Worm (Caenorhabditis elegans) whole organism, dauer: ENCODE results near the gene F55F10.3.
"Not testable (repeated sequence)": the region's sequence is repeated elsewhere in the genome, so short reads cannot be mapped to it uniquely, and the experiment has no call there.

ENCODE experiments used
- unc-62 ChIP-seq: sonication (generic microtip); optimal IDR thresholded peaks from 2 replicates; lab custom pipeline; 2017; ENCODE audit warnings: missing biosample characterization, missing genetic modification reagents, missing genetic modification characterization

The F55F10.3 gene

DNA sequence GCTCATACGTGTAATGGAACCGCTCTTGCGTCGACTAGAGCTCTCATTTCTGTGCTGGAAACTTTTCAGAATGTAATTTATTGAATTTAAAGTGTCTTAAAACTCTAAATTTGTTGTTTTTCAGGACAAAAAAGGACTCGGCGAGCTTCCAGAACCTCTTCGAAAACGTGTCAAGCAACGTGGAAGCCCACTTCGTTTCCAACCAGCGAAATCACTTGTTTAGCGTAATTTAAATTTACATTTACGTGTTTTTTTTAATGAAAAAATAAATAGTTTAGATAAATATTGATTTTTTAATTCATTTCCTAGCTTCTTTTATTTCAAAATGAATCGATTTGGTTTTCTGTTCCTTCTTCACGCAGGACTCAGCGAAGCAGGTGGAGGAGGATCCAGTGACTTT lies at the start of gene F55F10.3:
TSS of gene F55F10.3 (plus strand) at position 301 of the 400 bp plus-strand sequence.
- TF ChIP-seq unc-62 (GFP tag; lab: Kevin White, UChicago), result no peak

DNA sequence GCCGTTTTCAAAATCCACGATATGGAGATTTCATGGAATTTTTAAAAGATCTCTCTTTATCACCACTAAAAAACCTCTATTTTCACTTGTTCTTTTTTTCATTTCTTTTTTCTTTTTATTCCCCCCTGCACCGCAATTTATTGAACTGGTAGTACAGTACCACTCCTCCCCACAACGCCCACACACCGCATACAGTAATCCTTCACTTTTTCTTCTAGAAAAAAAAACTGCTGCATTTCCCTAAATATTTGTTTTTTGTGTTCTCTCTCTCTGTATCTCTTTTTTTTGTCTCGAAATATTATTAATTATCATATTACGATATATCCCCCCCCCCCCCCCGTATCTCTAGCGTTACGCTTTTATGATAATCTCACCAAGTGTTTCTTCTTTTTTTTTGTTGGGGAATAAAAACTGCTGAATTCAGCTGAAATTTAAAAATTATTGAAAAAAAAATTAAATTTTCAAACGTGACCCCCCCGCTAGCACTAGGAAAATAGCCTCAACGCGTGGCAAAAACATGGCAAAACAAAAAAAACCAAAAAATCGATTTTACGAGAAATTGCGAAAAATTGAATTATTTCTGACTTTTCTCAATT lies 42.8 kb upstream of the F55F10.3 start, which contains the start of gene Y24D9B.1:
TSS of gene Y24D9B.1 (plus strand) at position 546 of the 596 bp plus-strand sequence.
- TF ChIP-seq unc-62 (GFP tag; lab: Kevin White, UChicago), result no peak

DNA sequence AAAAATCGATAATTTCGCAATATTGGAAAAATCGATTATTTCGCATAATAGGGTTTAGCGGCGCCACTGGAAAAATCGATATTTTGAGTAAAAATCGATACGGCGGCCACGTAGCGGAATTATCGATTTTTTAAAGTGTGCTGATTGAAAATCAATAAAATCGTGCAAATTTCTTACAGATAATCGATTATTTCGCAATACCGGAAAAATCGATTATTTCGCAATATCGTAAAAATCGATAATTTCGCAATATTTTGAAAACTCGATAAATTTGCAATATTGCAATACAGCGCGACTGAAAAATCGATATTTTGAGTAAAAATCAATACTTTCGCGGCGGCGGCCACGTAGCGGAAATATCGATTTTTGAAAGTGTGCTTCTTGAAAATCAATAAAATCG lies 42.1 kb upstream of the F55F10.3 start:
- no peak for TF ChIP-seq unc-62 (GFP tag; lab: Kevin White, UChicago)

DNA sequence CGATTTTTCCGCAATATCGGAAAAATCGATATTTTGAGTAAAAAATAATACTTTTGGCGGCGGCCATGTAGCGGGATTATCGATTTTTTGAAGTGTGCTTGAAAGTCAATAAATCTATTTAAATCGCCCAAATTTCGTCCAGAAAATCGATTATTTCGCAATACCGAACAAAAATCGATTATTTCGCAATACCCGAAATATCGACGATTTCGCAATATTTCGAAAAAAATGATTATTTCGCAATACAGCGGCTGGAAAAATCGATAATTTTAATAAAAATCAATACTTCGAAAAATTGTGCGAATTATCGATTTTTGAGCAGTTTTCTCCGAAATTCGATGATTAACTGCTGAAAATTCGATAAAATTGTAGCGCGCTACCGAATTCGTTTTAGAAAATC lies 41.7 kb upstream of the F55F10.3 start:
- TF ChIP-seq unc-62 (GFP tag; lab: Kevin White, UChicago), result no peak

DNA sequence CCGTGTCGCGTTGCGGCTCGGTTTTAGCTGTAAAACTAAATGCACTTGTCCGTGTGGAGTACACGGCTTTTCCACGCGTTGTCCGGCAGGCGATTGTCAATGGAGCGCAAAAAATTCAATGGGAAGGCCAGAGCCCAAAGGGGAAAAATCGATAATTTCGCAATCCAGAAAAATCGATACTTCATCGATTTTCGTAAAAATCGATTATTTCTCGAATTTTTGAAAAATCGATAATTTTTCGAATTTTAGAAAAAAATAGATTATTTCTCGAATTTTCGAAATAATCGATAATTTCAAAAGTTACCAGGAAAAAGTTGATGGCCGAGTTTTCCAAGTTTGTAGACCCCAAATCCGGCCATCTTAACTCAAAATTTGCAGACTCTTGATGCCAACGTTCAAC lies 40.3 kb upstream of the F55F10.3 start:
- TF ChIP-seq unc-62 (GFP tag; lab: Kevin White, UChicago), result no peak

DNA sequence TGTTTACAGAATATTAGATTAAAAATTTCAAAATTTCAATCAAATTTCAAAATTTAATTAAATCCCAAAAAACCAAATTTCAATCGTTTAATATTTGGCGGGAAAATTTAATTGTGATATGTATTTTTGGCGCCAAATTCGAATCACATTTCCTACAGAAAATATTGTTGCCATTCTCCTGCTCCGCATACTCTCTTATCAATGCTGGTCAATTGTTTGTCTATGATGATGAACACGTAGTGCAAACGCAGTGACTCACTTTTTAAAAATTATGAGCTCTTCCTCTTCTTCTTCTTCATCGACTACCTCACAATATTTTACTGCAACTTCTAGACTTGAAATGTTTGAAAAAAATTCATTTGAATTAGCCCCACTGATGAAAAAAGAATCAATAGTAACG lies 33.3 kb upstream of the F55F10.3 start, which contains the start of gene trpl-2:
TSS of gene trpl-2 (plus strand) at position 210 of the 400 bp plus-strand sequence.
- TF ChIP-seq unc-62 (GFP tag; lab: Kevin White, UChicago), result no peak

DNA sequence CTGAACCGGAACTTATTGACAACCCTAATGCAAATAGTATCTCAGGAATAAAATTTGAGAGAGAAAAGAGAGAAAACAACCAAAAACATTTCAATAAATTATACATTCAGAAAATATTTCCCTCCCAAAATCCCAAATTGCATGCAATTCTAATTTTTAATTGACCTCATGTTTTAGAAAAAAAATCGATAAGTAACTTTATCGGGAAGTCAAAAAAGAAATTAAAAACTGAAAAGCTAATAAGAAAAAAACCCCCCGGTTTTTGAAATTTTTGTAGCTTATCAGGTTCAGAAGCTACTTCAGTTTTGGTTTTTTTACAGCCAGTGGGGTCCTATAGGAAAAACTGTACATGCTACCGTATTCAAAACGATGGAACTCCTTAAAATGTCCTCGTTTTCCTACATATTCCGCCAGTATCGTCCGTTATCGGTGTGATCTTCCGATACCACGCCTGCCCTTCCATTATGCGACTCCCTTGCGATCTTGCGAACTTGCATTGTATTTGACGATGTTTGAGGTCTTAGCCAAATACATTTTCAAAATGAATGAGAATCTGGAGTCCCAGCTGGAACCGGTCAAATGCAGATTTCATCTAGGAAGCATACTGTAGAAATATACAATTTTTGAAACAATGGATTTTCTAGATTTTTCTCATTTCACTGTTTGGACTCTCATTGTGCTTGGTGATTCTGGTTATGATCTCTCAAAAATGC lies 23.5 kb upstream of the F55F10.3 start, which contains the start of the genes W03B1.3 and oac-51:
TSS of gene W03B1.3 (minus strand) at position 101 of the 713 bp plus-strand sequence.
TSS of gene oac-51 (plus strand) at position 663 of the 713 bp plus-strand sequence.
- no peak for TF ChIP-seq unc-62 (GFP tag; lab: Kevin White, UChicago)

DNA sequence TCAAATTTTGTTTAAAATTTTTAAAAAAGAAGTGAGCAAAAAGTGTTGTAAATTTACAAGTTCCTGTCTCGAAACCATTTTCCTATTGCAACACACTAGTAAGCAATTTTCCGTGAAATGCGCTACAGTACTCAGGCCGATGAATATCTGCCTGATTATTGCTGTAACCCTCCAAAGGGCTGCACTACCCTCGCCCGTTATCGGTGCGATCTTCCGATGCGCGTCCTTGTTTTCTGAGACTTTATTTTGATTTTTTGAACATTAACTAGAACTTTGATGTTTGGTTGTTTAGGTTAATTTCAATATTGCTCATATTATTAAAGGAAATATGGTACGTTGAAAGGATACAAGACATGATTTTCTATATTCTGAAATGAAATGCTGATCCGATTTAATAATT lies 21.5 kb upstream of the F55F10.3 start:
- TF ChIP-seq unc-62 (GFP tag; lab: Kevin White, UChicago), result no peak

DNA sequence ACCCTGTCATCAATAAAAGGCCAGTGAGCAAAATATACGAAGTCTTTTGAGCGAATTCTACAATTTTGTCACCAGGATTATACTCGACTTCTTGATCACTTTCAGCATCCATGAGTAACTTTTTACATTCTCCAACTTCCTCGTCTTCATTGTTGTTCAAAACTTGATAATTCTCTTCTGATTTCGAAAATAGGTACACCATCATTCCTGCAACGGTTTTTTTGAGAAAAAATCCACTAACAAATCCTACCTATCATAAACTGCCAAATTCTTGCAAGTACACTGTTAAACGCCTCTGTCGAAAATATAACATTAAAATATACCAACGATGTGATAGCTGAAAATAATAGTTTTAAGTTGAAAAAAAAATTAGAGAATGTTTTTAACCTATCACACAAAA lies 14.9 kb upstream of the F55F10.3 start:
- TF ChIP-seq unc-62 (GFP tag; lab: Kevin White, UChicago), result no peak

DNA sequence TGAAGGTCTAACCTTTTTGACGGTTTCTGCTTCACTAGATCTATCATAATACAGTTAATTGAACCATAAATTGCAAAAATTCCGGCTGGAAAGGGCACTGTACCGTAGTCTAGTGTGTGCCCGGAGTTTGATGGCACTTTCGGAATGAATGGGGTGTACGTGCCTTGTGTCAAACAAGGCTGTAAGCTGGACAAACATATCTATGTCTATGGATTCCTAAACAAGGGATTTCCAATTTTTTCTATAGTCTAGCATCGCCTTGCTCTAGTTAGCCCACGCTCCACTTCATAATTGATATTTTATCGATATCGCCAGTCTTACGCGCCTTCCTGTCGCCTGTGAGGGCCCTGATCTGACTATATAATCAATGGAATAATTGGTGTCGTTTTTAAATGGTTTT lies 13.2 kb upstream of the F55F10.3 start, which contains the start of gene oac-52:
TSS of gene oac-52 (minus strand) at position 101 of the 400 bp plus-strand sequence.
- TF ChIP-seq unc-62 (GFP tag; lab: Kevin White, UChicago), result no peak

DNA sequence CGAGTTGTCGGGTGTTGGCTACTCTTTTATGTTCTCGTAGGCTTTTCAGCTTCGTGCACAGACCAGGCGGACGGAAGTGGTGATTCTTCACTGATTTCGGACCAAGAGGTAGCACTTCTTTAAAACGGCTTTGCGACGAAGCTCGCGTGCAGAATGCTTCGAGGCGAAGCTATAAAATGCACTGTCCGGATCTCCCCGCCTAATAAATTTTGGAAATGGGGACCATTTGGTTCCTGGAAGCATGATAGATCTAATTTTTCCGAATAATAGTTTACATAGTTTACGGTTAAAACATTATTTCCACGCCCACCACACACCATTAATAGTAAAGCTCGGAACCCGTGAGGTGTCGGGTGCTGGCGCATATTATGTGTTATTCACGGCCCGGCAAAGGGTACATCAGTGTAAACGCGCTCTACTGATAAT lies 12.2 kb upstream of the F55F10.3 start:
- no peak for TF ChIP-seq unc-62 (GFP tag; lab: Kevin White, UChicago)

DNA sequence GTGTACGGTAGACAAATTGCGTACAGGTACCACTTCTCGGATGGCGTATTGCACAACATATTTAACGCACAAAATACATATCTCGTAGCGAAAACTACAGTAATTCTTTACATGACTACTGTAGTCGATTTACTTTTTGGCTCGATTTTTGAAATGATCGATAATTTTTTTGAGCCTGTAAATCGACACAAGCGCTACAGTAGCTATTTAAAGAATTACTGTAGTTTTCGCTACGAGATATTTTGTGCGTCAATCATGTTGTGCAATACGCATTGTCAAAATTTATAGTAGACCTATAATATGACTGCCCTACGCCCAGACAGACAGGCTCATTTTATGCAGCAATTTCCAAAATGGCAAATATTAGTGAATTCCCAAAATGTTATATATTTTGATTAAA lies 11.6 kb upstream of the F55F10.3 start, which contains the start of gene W03B1.5:
TSS of gene W03B1.5 (plus strand) at position 301 of the 400 bp plus-strand sequence.
- TF ChIP-seq unc-62 (GFP tag; lab: Kevin White, UChicago), result not testable (repeated sequence)

DNA sequence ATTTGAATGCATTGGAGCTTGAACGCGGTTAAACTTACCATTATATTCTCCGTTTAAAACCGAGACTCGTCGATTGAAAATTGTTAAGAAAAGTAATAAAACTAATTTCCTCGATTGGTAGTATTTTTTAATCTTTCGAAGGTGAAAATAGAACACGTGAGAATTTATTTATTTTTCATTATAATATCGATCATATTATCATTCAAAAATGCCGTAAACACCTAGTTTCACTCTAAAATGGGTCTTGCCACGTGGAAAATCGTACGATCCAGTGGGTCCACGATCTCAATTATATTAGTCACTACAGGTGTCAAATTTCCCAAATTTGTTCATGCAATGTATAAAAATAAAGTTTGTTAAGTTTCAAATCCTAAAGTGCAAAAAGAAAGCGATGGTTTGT lies 2.9 kb upstream of the F55F10.3 start, which contains the start of gene W03B1.9:
TSS of gene W03B1.9 (minus strand) at position 101 of the 400 bp plus-strand sequence.
- no peak for TF ChIP-seq unc-62 (GFP tag; lab: Kevin White, UChicago)

DNA sequence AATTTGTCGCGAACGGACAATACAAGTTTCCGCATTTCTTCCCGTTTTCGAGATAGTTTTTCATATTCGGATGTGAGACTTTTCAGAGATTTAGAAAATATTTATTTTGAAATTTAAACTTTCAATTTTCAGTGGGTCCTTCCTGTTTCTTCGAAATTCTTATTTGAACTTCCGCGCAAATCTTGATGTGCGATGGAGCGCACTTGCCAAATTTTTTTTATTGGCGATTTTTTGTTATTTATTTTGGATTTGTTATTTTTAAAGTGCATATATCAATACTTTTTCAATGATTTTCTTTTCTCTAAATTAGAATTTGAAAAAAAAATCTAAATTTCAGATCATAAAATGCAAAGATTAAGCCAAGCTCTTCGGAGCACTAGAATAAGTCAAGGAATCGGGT lies 2.5 kb upstream of the F55F10.3 start, which contains the start of gene sars-2:
TSS of gene sars-2 (plus strand) at position 341 of the 400 bp plus-strand sequence.
- TF ChIP-seq unc-62 (GFP tag; lab: Kevin White, UChicago), result no peak

DNA sequence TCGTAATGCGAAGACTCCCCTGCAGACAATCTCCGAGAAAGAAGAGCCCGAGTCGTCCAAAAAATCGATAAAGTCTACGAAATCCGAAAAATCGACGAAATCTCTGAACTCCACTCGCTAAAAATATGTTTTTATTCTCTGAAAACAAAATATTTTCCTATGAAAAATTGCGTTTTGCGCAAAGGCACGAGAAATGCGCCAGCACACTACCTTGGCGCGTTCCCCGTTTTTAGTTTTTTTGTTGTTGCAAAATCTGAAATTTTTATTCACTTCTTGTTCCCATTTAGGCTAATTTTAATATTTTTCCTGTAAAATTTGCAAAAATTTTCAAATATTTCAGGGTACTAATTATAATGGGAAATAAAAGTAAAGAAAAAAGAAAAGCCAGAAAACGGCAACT lies 744 bp downstream of the F55F10.3 start, which contains the start of gene F55F10.1:
TSS of gene F55F10.1 (plus strand) at position 341 of the 400 bp plus-strand sequence.
- TF ChIP-seq unc-62 (GFP tag; lab: Kevin White, UChicago), result no peak

DNA sequence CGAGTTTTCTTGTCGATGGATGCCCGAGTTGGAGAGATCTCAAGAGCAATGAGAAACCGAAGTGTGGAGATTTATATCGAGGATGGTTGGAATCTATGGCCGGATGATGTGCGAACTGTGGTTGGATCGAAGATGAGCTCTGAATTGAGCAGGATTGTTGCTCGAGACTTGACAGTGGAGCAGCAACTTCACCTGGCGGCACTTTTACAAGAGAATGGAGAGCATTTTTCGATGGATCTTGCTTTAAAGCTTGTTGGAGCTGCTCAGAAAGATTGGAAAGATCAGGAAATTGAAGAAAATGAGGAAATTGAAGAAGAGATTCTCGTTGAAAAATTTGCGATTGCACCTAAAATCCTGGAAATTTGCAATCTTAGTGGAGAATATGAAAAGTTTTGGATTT lies 9.4 kb downstream of the F55F10.3 start:
- TF ChIP-seq unc-62 (GFP tag; lab: Kevin White, UChicago), result no peak
